Fruit fly (Drosophila melanogaster) whole organism, embryonic: ENCODE measurements around the gene kri.

Source experiments
- CG1024 ChIP-seq: fragments of 200-800 bp; sonication (Bioruptor generic); IDR thresholded peaks from 2 replicates; pipeline ENCODE4 v1.3.6; 2022; ENCODE audit warnings: missing biosample characterization, missing genetic modification characterization
- CG10431 ChIP-seq: fragments of 200-800 bp; sonication (Bioruptor generic); optimal IDR thresholded peaks from 3 replicates; lab custom pipeline; 2018; ENCODE audit warnings: missing biosample characterization, mild to moderate bottlenecking, missing genetic modification characterization
- CG11093 ChIP-seq: fragments of 200-800 bp; sonication (Bioruptor generic); IDR thresholded peaks from 3 replicates; pipeline ENCODE4 v1.3.6; 2022; ENCODE audit warnings: missing biosample characterization, missing genetic modification characterization
- CG1233 ChIP-seq: fragments of 200-800 bp; sonication (Bioruptor generic); optimal IDR thresholded peaks from 4 replicates; lab custom pipeline; 2018; ENCODE audit warnings: missing biosample characterization, mild to moderate bottlenecking, missing genetic modification characterization
- CG12942 ChIP-seq: fragments of 200-800 bp; sonication (Bioruptor generic); optimal IDR thresholded peaks from 3 replicates; lab custom pipeline; 2016; ENCODE audit warnings: missing biosample characterization, missing genetic modification characterization
- CG14014 ChIP-seq: fragments of 200-800 bp; sonication (Bioruptor generic); IDR thresholded peaks from 2 replicates; pipeline ENCODE4 v1.3.6; 2022; ENCODE audit warnings: missing biosample characterization, missing genetic modification characterization
- CG15269 ChIP-seq: fragments of 200-800 bp; sonication (Bioruptor generic); optimal IDR thresholded peaks from 2 replicates; lab custom pipeline; 2018; ENCODE audit warnings: missing biosample characterization, mild to moderate bottlenecking, missing genetic modification characterization, moderate library complexity
- CG16815 ChIP-seq: fragments of 200-800 bp; sonication (Bioruptor generic); optimal IDR thresholded peaks from 3 replicates; lab custom pipeline; 2017; ENCODE audit warnings: missing biosample characterization, mild to moderate bottlenecking, missing genetic modification characterization
- CG18262 ChIP-seq: fragments of 200-800 bp; optimal IDR thresholded peaks from 3 replicates; lab custom pipeline; 2019; ENCODE audit warnings: missing biosample characterization, mild to moderate bottlenecking, missing genetic modification characterization, moderate library complexity
- CG2202 ChIP-seq: fragments of 200-800 bp; sonication (Bioruptor generic); optimal IDR thresholded peaks from 2 replicates; lab custom pipeline; 2018; ENCODE audit warnings: missing biosample characterization, mild to moderate bottlenecking, missing genetic modification characterization
- CG2712 ChIP-seq: fragments of 200-800 bp; optimal IDR thresholded peaks from 3 replicates; lab custom pipeline; 2019; ENCODE audit warnings: missing biosample characterization, mild to moderate bottlenecking, missing genetic modification characterization, moderate library complexity
- CG31365 ChIP-seq: fragments of 200-800 bp; sonication (Bioruptor generic); optimal IDR thresholded peaks from 2 replicates; lab custom pipeline; 2018; ENCODE audit warnings: missing biosample characterization, mild to moderate bottlenecking, missing genetic modification characterization
- CG3163 ChIP-seq: fragments of 200-800 bp; sonication (Bioruptor generic); optimal IDR thresholded peaks from 3 replicates; lab custom pipeline; 2016; ENCODE audit warnings: missing biosample characterization, missing genetic modification characterization
- CG3726 ChIP-seq: fragments of 200-800 bp; sonication (Bioruptor generic); IDR thresholded peaks from 3 replicates; pipeline ENCODE4, ENCODE4 v1.3.6; 2022; ENCODE audit warnings: missing biosample characterization, missing genetic modification characterization
- CG3995 ChIP-seq: fragments of 200-800 bp; sonication (Bioruptor generic); optimal IDR thresholded peaks from 3 replicates; lab custom pipeline; 2016; ENCODE audit warnings: missing biosample characterization, missing genetic modification characterization
- CG4360 ChIP-seq: fragments of 200-800 bp; sonication (Bioruptor generic); IDR thresholded peaks from 2 replicates; pipeline ENCODE4 v1.3.6; 2022; ENCODE audit warnings: missing biosample characterization, missing genetic modification characterization
- CG6654 ChIP-seq: fragments of 200-800 bp; sonication (Bioruptor generic); optimal IDR thresholded peaks from 2 replicates; lab custom pipeline; 2017; ENCODE audit warnings: missing biosample characterization, mild to moderate bottlenecking, missing genetic modification characterization
- CG7839 ChIP-seq: fragments of 200-800 bp; sonication (Bioruptor generic); optimal IDR thresholded peaks from 3 replicates; lab custom pipeline; 2018; ENCODE audit warnings: missing biosample characterization, mild to moderate bottlenecking, missing genetic modification characterization, moderate library complexity
- CG8281 ChIP-seq: fragments of 200-800 bp; sonication (Bioruptor generic); optimal IDR thresholded peaks from 2 replicates; lab custom pipeline; 2018; ENCODE audit warnings: missing biosample characterization, mild to moderate bottlenecking, missing genetic modification characterization, moderate library complexity
- CoRest ChIP-seq: fragments of 200-800 bp; sonication (Bioruptor generic); optimal IDR thresholded peaks from 3 replicates; lab custom pipeline; 2018; ENCODE audit warnings: missing biosample characterization, mild to moderate bottlenecking, missing genetic modification characterization, moderate library complexity
- Drgx ChIP-seq: fragments of 200-800 bp; sonication (Bioruptor generic); IDR thresholded peaks from 2 replicates; pipeline ENCODE4 v1.3.6; 2022; ENCODE audit warnings: missing biosample characterization, missing genetic modification characterization
- Eip74EF ChIP-seq, 2 experiments: fragments of 200-800 bp in 1 of 2; fragments of >200 bp in 1 of 2; sonication (Bioruptor generic) in 1 of 2; optimal IDR thresholded peaks; 2 replicates each; lab custom pipeline; 2017 to 2019; ENCODE audit warnings: missing biosample characterization in 2 of 2, missing genetic modification characterization in 2 of 2, mild to moderate bottlenecking in 1 of 2, moderate library complexity in 1 of 2
- Ets97D ChIP-seq: fragments of 200-800 bp; sonication (Bioruptor generic); optimal IDR thresholded peaks from 3 replicates; lab custom pipeline; 2016; ENCODE audit warnings: missing biosample characterization, missing genetic modification characterization
- H2.0 ChIP-seq: fragments of 200-800 bp; sonication (Bioruptor generic); IDR thresholded peaks from 2 replicates; pipeline ENCODE4 v1.3.6; 2022; ENCODE audit warnings: missing biosample characterization, missing genetic modification characterization
- Hey ChIP-seq: fragments of 200-800 bp; sonication (Bioruptor generic); optimal IDR thresholded peaks from 3 replicates; lab custom pipeline; 2018; ENCODE audit warnings: missing biosample characterization, mild to moderate bottlenecking, missing genetic modification characterization
- HmgZ ChIP-seq: fragments of 200-800 bp; sonication (Bioruptor generic); optimal IDR thresholded peaks from 2 replicates; lab custom pipeline; 2018; ENCODE audit warnings: missing biosample characterization, mild to moderate bottlenecking, missing genetic modification characterization
- Med ChIP-seq: fragments of 200-800 bp; sonication (Bioruptor generic); peaks from one replicate; lab custom pipeline; 2016; ENCODE audit warnings: missing biosample characterization, missing genetic modification characterization, mild to moderate bottlenecking, inconsistent platforms, moderate library complexity
- Meics ChIP-seq: fragments of 200-800 bp; sonication (Bioruptor generic); optimal IDR thresholded peaks from 2 replicates; lab custom pipeline; 2017; ENCODE audit warnings: missing biosample characterization, mild to moderate bottlenecking, missing genetic modification characterization
- Oli ChIP-seq: fragments of 200-800 bp; sonication (Bioruptor generic); optimal IDR thresholded peaks from 2 replicates; lab custom pipeline; 2018; ENCODE audit warnings: missing biosample characterization, mild to moderate bottlenecking, missing genetic modification characterization, moderate library complexity
- Ravus ChIP-seq: fragments of 200-800 bp; sonication (Bioruptor generic); IDR thresholded peaks from 2 replicates; pipeline ENCODE4 v1.3.6; 2022; ENCODE audit warnings: missing biosample characterization, missing genetic modification characterization
- Rx ChIP-seq: fragments of 200-800 bp; sonication (Bioruptor generic); IDR thresholded peaks from 2 replicates; pipeline ENCODE4 v1.3.6; 2022; ENCODE audit warnings: missing biosample characterization, missing genetic modification characterization
- Spps ChIP-seq: fragments of 200-800 bp; sonication (Bioruptor generic); optimal IDR thresholded peaks from 2 replicates; lab custom pipeline; 2018; ENCODE audit warnings: missing biosample characterization, mild to moderate bottlenecking, missing genetic modification characterization
- Sry-δ ChIP-seq: fragments of 200-800 bp; sonication (Bioruptor generic); optimal IDR thresholded peaks from 2 replicates; lab custom pipeline; 2016; ENCODE audit warnings: missing biosample characterization, missing genetic modification characterization
- al ChIP-seq: fragments of 200-800 bp; sonication (Bioruptor generic); IDR thresholded peaks from 2 replicates; pipeline ENCODE4 v1.3.6; 2022; ENCODE audit warnings: missing biosample characterization, missing genetic modification characterization
- ase ChIP-seq: fragments of 200-800 bp; sonication (Bioruptor generic); IDR thresholded peaks from 3 replicates; pipeline ENCODE4 v1.3.6; 2022; ENCODE audit warnings: missing biosample characterization, missing genetic modification characterization
- bowl ChIP-seq: fragments of 200-800 bp; sonication (Bioruptor generic); IDR thresholded peaks from 2 replicates; pipeline ENCODE4 v1.3.6; 2022; ENCODE audit warnings: missing biosample characterization, missing genetic modification characterization
- disco-r ChIP-seq: fragments of 200-800 bp; sonication (Bioruptor generic); optimal IDR thresholded peaks from 2 replicates; lab custom pipeline; 2016; ENCODE audit warnings: missing biosample characterization, missing genetic modification characterization
- fd3F ChIP-seq: fragments of 200-800 bp; sonication (Bioruptor generic); optimal IDR thresholded peaks from 2 replicates; lab custom pipeline; 2018; ENCODE audit warnings: missing biosample characterization, mild to moderate bottlenecking, missing genetic modification characterization, moderate library complexity
- gce ChIP-seq: fragments of 200-800 bp; sonication (Bioruptor generic); IDR thresholded peaks from 3 replicates; pipeline ENCODE4 v1.3.6; 2022; ENCODE audit warnings: missing biosample characterization, missing genetic modification characterization
- gcm ChIP-seq: fragments of 200-800 bp; sonication (Bioruptor generic); optimal IDR thresholded peaks from 2 replicates; lab custom pipeline; 2019; ENCODE audit warnings: missing biosample characterization, mild to moderate bottlenecking, missing genetic modification characterization, moderate library complexity
- grau ChIP-seq: fragments of 200-800 bp; optimal IDR thresholded peaks from 3 replicates; lab custom pipeline; 2019; ENCODE audit warnings: missing biosample characterization, mild to moderate bottlenecking, missing genetic modification characterization, moderate library complexity
- gro ChIP-seq: fragments of 200-800 bp; sonication (Bioruptor generic); optimal IDR thresholded peaks from 2 replicates; lab custom pipeline; 2016; ENCODE audit warnings: missing biosample characterization, missing genetic modification characterization
- gsb-n ChIP-seq: fragments of 200-800 bp; sonication (Bioruptor generic); optimal IDR thresholded peaks from 3 replicates; lab custom pipeline; 2018; ENCODE audit warnings: missing biosample characterization, mild to moderate bottlenecking, missing genetic modification characterization
- ham ChIP-seq: fragments of 200-800 bp; sonication (Bioruptor generic); IDR thresholded peaks from 2 replicates; pipeline ENCODE4 v1.3.6; 2022; ENCODE audit warnings: missing biosample characterization, missing genetic modification characterization
- inv ChIP-seq: fragments of 200-800 bp; sonication (Bioruptor generic); IDR thresholded peaks from 2 replicates; pipeline ENCODE4 v1.3.6; 2022; ENCODE audit warnings: missing biosample characterization, missing genetic modification characterization; ENCODE audit not compliant: partially characterized antibody
- ken ChIP-seq: fragments of 200-800 bp; sonication (Bioruptor generic); IDR thresholded peaks from 3 replicates; pipeline ENCODE4 v1.3.6; 2022; ENCODE audit warnings: missing biosample characterization, missing genetic modification characterization
- nerfin-1 ChIP-seq: fragments of 200-800 bp; sonication (Bioruptor generic); optimal IDR thresholded peaks from 3 replicates; lab custom pipeline; 2019; ENCODE audit warnings: missing biosample characterization, mild to moderate bottlenecking, missing genetic modification characterization, moderate library complexity
- onecut ChIP-seq: fragments of 200-800 bp; sonication (Bioruptor generic); IDR thresholded peaks from 2 replicates; pipeline ENCODE4 v1.3.6; 2022; ENCODE audit warnings: missing biosample characterization, missing genetic modification characterization
- phol ChIP-seq: fragments of 200-800 bp; sonication (Bioruptor generic); optimal IDR thresholded peaks from 3 replicates; lab custom pipeline; 2018; ENCODE audit warnings: missing biosample characterization, mild to moderate bottlenecking, missing genetic modification characterization, moderate library complexity
- slbo ChIP-seq: fragments of 200-800 bp; sonication (Bioruptor generic); IDR thresholded peaks from 2 replicates; pipeline ENCODE4 v1.3.6; 2022; ENCODE audit warnings: missing biosample characterization, missing genetic modification characterization
- slp2 ChIP-seq: fragments of 200-800 bp; sonication (Bioruptor generic); optimal IDR thresholded peaks from 2 replicates; lab custom pipeline; 2016; ENCODE audit warnings: missing biosample characterization, missing genetic modification characterization
- tgo ChIP-seq: fragments of 200-800 bp; sonication (Bioruptor generic); IDR thresholded peaks from 3 replicates; pipeline ENCODE4 v1.3.6; 2022; ENCODE audit warnings: missing biosample characterization, missing genetic modification characterization
- tx ChIP-seq: fragments of 200-800 bp; sonication (Bioruptor generic); optimal IDR thresholded peaks from 2 replicates; lab custom pipeline; 2016; ENCODE audit warnings: missing biosample characterization, missing genetic modification characterization

Gene kri

DNA sequence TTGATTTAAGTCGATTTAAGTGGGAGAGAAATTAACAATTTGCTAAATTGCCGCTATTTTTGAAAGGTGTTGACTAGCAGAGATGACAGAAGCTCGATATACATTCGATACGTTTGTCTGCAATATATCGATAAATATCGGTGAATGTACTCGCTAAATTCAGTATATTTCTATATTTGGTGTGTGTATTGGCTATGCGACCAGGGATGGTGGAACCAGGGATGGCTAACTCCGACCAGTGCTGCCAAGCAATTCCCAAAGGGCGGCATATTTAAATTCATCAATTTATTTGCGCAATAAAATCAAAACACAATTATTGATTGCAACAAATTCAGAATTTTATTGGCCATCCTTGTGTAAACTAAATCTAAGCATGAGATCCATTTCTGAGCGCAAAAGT, 2.2 kb downstream of the kri start, which contains the start of gene mad2 (continued):
- TF ChIP-seq CG8281 (tag; lab: Kevin White, UChicago) (no peak), CG3726 (GFP tag; lab: Robert Waterston, UW) (no peak), CG11093 (GFP tag; lab: Robert Waterston, UW) (no peak), bowl (no peak), gcm (GFP tag; lab: Kevin White, UChicago) (no peak), CG14014 (no peak), CG15269 (tag; lab: Kevin White, UChicago) (no peak), al (GFP tag; lab: Robert Waterston, UW) (no peak), ken (GFP tag; lab: Robert Waterston, UW) (no peak), CG1233 (GFP tag; lab: Kevin White, UChicago) (no peak), Eip74EF (GFP tag; optimal IDR thresholded peaks at IDR 0.05; lab: Kevin White, UChicago) (no peak), CG2202 (tag; lab: Kevin White, UChicago) (peak; percentile 47), Oli (tag; lab: Kevin White, UChicago) (no peak), gce (GFP tag; lab: Robert Waterston, UW) (no peak), tx (GFP tag; lab: Kevin White, UChicago) (no peak), inv (GFP tag; lab: Robert Waterston, UW) (peak; percentile 44; the same call in 1 of the 2 replicates), CG10431 (GFP tag; lab: Kevin White, UChicago) (no peak), nerfin-1 (tag; lab: Kevin White, UChicago) (no peak), gro (GFP tag; lab: Kevin White, UChicago) (no peak), phol (peak; percentile 41), Med (peak; percentile 86), Drgx (GFP tag; lab: Robert Waterston, UW) (no peak), CG16815 (no peak), Ravus (no peak), Spps (tag; lab: Kevin White, UChicago) (no peak), fd3F (no peak), ham (GFP tag; lab: Robert Waterston, UW) (no peak), CG1024 (GFP tag; lab: Robert Waterston, UW) (no peak), CG31365 (tag; lab: Kevin White, UChicago) (no peak), CG4360 (GFP tag; lab: Robert Waterston, UW) (no peak), grau (tag; lab: Kevin White, UChicago) (peak; percentile 38), CG3995 (GFP tag; lab: Kevin White, UChicago) (no peak), HmgZ (peak; percentile 87), disco-r (GFP tag; lab: Kevin White, UChicago) (no peak), CoRest (tag; lab: Kevin White, UChicago) (peak; percentile 69), CG18262 (tag; lab: Kevin White, UChicago) (no peak), Hey (tag; lab: Kevin White, UChicago) (no peak), CG12942 (GFP tag; lab: Kevin White, UChicago) (no peak), Ets97D (GFP tag; lab: Kevin White, UChicago) (peak; percentile 75), slp2 (GFP tag; lab: Kevin White, UChicago) (no peak), CG7839 (tag; lab: Kevin White, UChicago) (no peak), tgo (GFP tag; lab: Robert Waterston, UW) (no peak), slbo (GFP tag; lab: Robert Waterston, UW) (no peak), Sry-δ (GFP tag; lab: Kevin White, UChicago) (peak; percentile 94), onecut (GFP tag; lab: Robert Waterston, UW) (peak; percentile 34; the same call in 1 of the 2 replicates), CG3163 (GFP tag; lab: Kevin White, UChicago) (no peak), Rx (no peak), CG6654 (GFP tag; lab: Kevin White, UChicago) (no peak), gsb-n (tag; lab: Kevin White, UChicago) (no peak), Meics (GFP tag; lab: Kevin White, UChicago) (no peak), H2.0 (GFP tag; lab: Robert Waterston, UW) (no peak), CG2712 (peak; percentile 31), ase (GFP tag; lab: Robert Waterston, UW) (no peak)
